Worm (Caenorhabditis elegans): ENCODE measurements around the gene clec-218.

ce11 chrV:8268902-8269301, 38.8 kb upstream of the clec-218 start, which contains the start of the genes asp-6 and asp-12:
- TF ChIP-seq ceh-88 (GFP tag; IDR thresholded peaks at IDR 0.05) (no peak), tbx-2 (tag; optimal IDR thresholded peaks at IDR 0.05) (no peak), C04F5.9 (tag; optimal IDR thresholded peaks at IDR 0.05) (no peak), zag-1 (tag; optimal IDR thresholded peaks at IDR 0.05) (no peak), hpl-2 (GFP tag; optimal IDR thresholded peaks at IDR 0.05) (no peak), ztf-11 (tag; optimal IDR thresholded peaks at IDR 0.05) (no peak), nhr-11 (tag; optimal IDR thresholded peaks at IDR 0.05) (no peak), mdl-1 (tag; optimal IDR thresholded peaks at IDR 0.05) (no peak), lin-35 (GFP tag; optimal IDR thresholded peaks at IDR 0.05) (peak in 1 of 2 experiments; percentile 8), egl-27 (tag; optimal IDR thresholded peaks at IDR 0.05) (no peak), snpc-4 (tag; optimal IDR thresholded peaks at IDR 0.05) (no peak), unc-62 (GFP tag; optimal IDR thresholded peaks at IDR 0.05) (no peak), lin-13 (GFP tag; optimal IDR thresholded peaks at IDR 0.05) (no peak), ces-1 (GFP tag; optimal IDR thresholded peaks at IDR 0.05) (no peak)

All from whole organism, L1 larva.